Fruit fly (Drosophila melanogaster): ENCODE measurements around the gene bnk.

bnk gene

DNA sequence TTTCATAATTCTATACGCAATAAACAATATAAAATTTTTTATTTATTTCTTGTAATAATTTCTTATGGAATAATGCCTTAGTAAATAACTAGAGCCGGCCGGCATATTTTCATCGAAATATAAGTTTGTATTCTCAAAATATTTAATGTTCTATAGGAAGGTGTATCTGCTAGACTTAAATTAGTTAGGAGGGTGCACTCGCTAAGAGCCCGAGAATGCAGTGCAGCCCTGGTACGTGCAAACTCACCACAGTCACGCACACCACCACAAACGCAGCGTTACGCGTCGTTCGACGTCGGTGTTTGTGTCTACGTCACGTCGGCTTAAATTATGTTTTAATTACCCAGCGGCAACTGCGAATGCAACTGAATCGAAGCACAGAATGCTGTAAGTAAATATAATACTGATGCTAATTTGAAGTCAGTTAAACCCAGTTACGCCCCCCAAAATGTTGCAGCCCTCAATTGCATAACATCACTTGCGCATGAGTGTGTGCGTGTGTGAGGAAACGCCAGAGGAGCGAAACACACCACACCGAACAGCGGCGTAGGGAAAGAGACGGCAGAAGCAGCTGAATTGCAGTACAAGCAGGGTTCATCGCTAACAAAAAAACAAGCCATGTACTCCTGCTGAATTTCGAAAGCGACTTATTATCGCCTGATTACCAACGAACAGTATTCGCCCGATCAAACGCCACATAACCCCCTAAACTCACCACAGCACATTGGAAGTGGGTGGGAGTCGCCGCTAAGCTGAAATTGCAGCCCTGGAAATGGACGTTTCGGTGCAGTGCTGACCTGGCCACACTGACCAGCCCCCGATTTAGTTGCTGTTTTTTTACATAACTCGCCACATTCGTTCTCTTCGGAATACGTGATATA, 27.5 kb downstream of the bnk start, which contains the start of gene CG12054 (continued):
- TF ChIP-seq CG5180 (GFP tag; optimal IDR thresholded peaks at IDR 0.05) = no peak
- TF ChIP-seq wdn (GFP tag; IDR thresholded peaks at IDR 0.05) = no peak
- no peak for TF ChIP-seq luna (GFP tag; optimal IDR thresholded peaks at IDR 0.05)
- TF ChIP-seq CG12155 (GFP tag; optimal IDR thresholded peaks at IDR 0.05) = peak; percentile 48
- TF ChIP-seq Hmr (GFP tag; optimal IDR thresholded peaks at IDR 0.05) = peak; percentile 20
- TF ChIP-seq CG1529 (GFP tag; optimal IDR thresholded peaks at IDR 0.05) = no peak
- peak; percentile 28 for TF ChIP-seq Ets97D (GFP tag; optimal IDR thresholded peaks at IDR 0.05)
- TF ChIP-seq sd (tag; optimal IDR thresholded peaks at IDR 0.05) = peak; percentile 59
- no peak for TF ChIP-seq Gsc (GFP tag; IDR thresholded peaks at IDR 0.05)
- TF ChIP-seq Nf-YA (GFP tag; IDR thresholded peaks at IDR 0.05) = no peak
- no peak for TF ChIP-seq CG10979 (tag; optimal IDR thresholded peaks at IDR 0.05)
- TF ChIP-seq Bdp1 (GFP tag; optimal IDR thresholded peaks at IDR 0.05) = no peak
- TF ChIP-seq CG6689 (GFP tag; IDR thresholded peaks at IDR 0.05) = no peak
- TF ChIP-seq CG9817 (tag; optimal IDR thresholded peaks at IDR 0.05) = no peak
- no peak for TF ChIP-seq emc (GFP tag; optimal IDR thresholded peaks at IDR 0.05)
- TF ChIP-seq Mes4 (GFP tag; optimal IDR thresholded peaks at IDR 0.05) = no peak
- TF ChIP-seq dmrt11E (tag; optimal IDR thresholded peaks at IDR 0.05) = no peak
- TF ChIP-seq Adf1 (GFP tag; IDR thresholded peaks at IDR 0.05) = no peak
- no peak for TF ChIP-seq ci (GFP tag; IDR thresholded peaks at IDR 0.05)
- TF ChIP-seq CG18764 (GFP tag; optimal IDR thresholded peaks at IDR 0.05) = no peak
- TF ChIP-seq CG14441 (GFP tag; IDR thresholded peaks at IDR 0.05) = no peak
- no peak for TF ChIP-seq oc (tag; optimal IDR thresholded peaks at IDR 0.05)
- TF ChIP-seq unpg (GFP tag; optimal IDR thresholded peaks at IDR 0.05) = no peak
- TF ChIP-seq CG8290 (GFP tag; optimal IDR thresholded peaks at IDR 0.05) = no peak
- TF ChIP-seq CG8290 (tag; optimal IDR thresholded peaks at IDR 0.05) = peak; percentile 5 to 59
- TF ChIP-seq CG17359 (tag; optimal IDR thresholded peaks at IDR 0.05) = no peak
- no peak for TF ChIP-seq insv (GFP tag; optimal IDR thresholded peaks at IDR 0.05)
- no peak for TF ChIP-seq Dref (GFP tag; IDR thresholded peaks at IDR 0.05)
- TF ChIP-seq ERR (GFP tag; optimal IDR thresholded peaks at IDR 0.05) = no peak
- no peak for TF ChIP-seq zfh2 (GFP tag; optimal IDR thresholded peaks at IDR 0.05)
- no peak for TF ChIP-seq mld (GFP tag; IDR thresholded peaks at IDR 0.05; ENCODE audit: partially characterized antibody)
- TF ChIP-seq Ada2b (GFP tag; IDR thresholded peaks at IDR 0.05) = no peak
- TF ChIP-seq CG6254 (GFP tag; optimal IDR thresholded peaks at IDR 0.05) = no peak
- no peak for TF ChIP-seq HLH3B (GFP tag; IDR thresholded peaks at IDR 0.05)
- no peak for TF ChIP-seq yki (optimal IDR thresholded peaks at IDR 0.05)
- TF ChIP-seq tna (GFP tag; IDR thresholded peaks at IDR 0.05; ENCODE audit: partially characterized antibody) = no peak
- no peak for TF ChIP-seq HLHmδ (GFP tag; optimal IDR thresholded peaks at IDR 0.05)
- no peak for TF ChIP-seq Trl (optimal IDR thresholded peaks at IDR 0.05)
- TF ChIP-seq Trl (GFP tag; optimal IDR thresholded peaks at IDR 0.05) = no peak
- no peak for TF ChIP-seq CG31365 (tag; optimal IDR thresholded peaks at IDR 0.05)
- no peak for TF ChIP-seq CG17912 (GFP tag; optimal IDR thresholded peaks at IDR 0.05)
- TF ChIP-seq ase (GFP tag; IDR thresholded peaks at IDR 0.05) = no peak
- TF ChIP-seq lilli (GFP tag; optimal IDR thresholded peaks at IDR 0.05) = peak; percentile 9
- TF ChIP-seq E2f1 (GFP tag; IDR thresholded peaks at IDR 0.05) = no peak
- no peak for TF ChIP-seq nau (GFP tag; optimal IDR thresholded peaks at IDR 0.05)
- TF ChIP-seq Sox100B (GFP tag; optimal IDR thresholded peaks at IDR 0.05) = no peak
- no peak for TF ChIP-seq knrl (GFP tag; IDR thresholded peaks at IDR 0.05; ENCODE audit: partially characterized antibody)
- no peak for TF ChIP-seq CG6854 (GFP tag; optimal IDR thresholded peaks at IDR 0.05)
- no peak for TF ChIP-seq Eip74EF (GFP tag; optimal IDR thresholded peaks at IDR 0.05)
- TF ChIP-seq Elba2 (GFP tag; optimal IDR thresholded peaks at IDR 0.05) = no peak
- no peak for TF ChIP-seq CG18262 (tag; optimal IDR thresholded peaks at IDR 0.05)
